In genomic region chrX:2939085-2939484, ce11 we compare ENCODE assay signal across 1 worm cellular context.
A peak's percentile ranks its signal among the peaks of the same experiment; 100 is the strongest.
TF ChIP-seq lines count a peak whose summit lies in the region.

No protein-coding gene starts in this region.

TF ChIP-seq in whole organism, L1 larva, 84 proteins besides CTCF, POLR2A, EP300 and RAD21 (continued from another document):
- no peak for TF ChIP-seq ceh-63 (GFP tag; optimal IDR thresholded peaks at IDR 0.05; lab: Kevin White, UChicago)
- TF ChIP-seq sup-37 (GFP tag; optimal IDR thresholded peaks at IDR 0.05; lab: Kevin White, UChicago): no peak
- no peak for TF ChIP-seq snpc-4 (tag; optimal IDR thresholded peaks at IDR 0.05; lab: Kevin White, UChicago)
- TF ChIP-seq lin-39 (tag; optimal IDR thresholded peaks at IDR 0.05; lab: Kevin White, UChicago): no peak
- no peak for TF ChIP-seq ceh-88 (GFP tag; IDR thresholded peaks at IDR 0.05; lab: Robert Waterston, UW)
- TF ChIP-seq lin-13 (GFP tag; optimal IDR thresholded peaks at IDR 0.05; lab: Kevin White, UChicago): no peak
- TF ChIP-seq alr-1 (tag; optimal IDR thresholded peaks at IDR 0.05; lab: Kevin White, UChicago; ENCODE audit: borderline replicate concordance): no peak
- no peak for TF ChIP-seq sox-4 (tag; optimal IDR thresholded peaks at IDR 0.05; lab: Kevin White, UChicago)
- TF ChIP-seq snu-23 (GFP tag; optimal IDR thresholded peaks at IDR 0.05; lab: Kevin White, UChicago): peak; percentile 8
- TF ChIP-seq pag-3 (tag; optimal IDR thresholded peaks at IDR 0.05; lab: Kevin White, UChicago; ENCODE audit: borderline replicate concordance, insufficient read depth): peak; percentile 7
- no peak for TF ChIP-seq unc-62 (GFP tag; optimal IDR thresholded peaks at IDR 0.05; lab: Kevin White, UChicago)
- no peak for TF ChIP-seq mep-1 (tag; optimal IDR thresholded peaks at IDR 0.05; lab: Kevin White, UChicago)
- no peak for TF ChIP-seq lin-15B (tag; optimal IDR thresholded peaks at IDR 0.05; lab: Kevin White, UChicago)
- TF ChIP-seq zip-4 (GFP tag; optimal IDR thresholded peaks at IDR 0.05; lab: Kevin White, UChicago): no peak
- TF ChIP-seq xbp-1 (tag; optimal IDR thresholded peaks at IDR 0.05; lab: Kevin White, UChicago): no peak
- TF ChIP-seq grh-1 (GFP tag; IDR thresholded peaks at IDR 0.05; lab: Robert Waterston, UW): no peak
- TF ChIP-seq egl-13 (tag; optimal IDR thresholded peaks at IDR 0.05; lab: Kevin White, UChicago): no peak
- peak; percentile 66 for TF ChIP-seq lin-14 (GFP tag; optimal IDR thresholded peaks at IDR 0.05; lab: Kevin White, UChicago)
- no peak for TF ChIP-seq nhr-77 (tag; optimal IDR thresholded peaks at IDR 0.05; lab: Kevin White, UChicago)
- TF ChIP-seq ceh-82 (tag; optimal IDR thresholded peaks at IDR 0.05; lab: Kevin White, UChicago): peak in 1 of 3 experiments; percentile 36
